Worm (Caenorhabditis elegans): ENCODE data around the gene clc-7.

Gene clc-7

ce11 chrX:5119246-5119645 lies 51.4 kb downstream of the clc-7 start:
- TF ChIP-seq dao-5 (tag; optimal IDR thresholded peaks at IDR 0.05) (no peak), him-1 (tag; optimal IDR thresholded peaks at IDR 0.05) (no peak), W03F9.2 (tag; optimal IDR thresholded peaks at IDR 0.05) (no peak)

- no peak for TF ChIP-seq dao-5 (tag; optimal IDR thresholded peaks at IDR 0.05)
- TF ChIP-seq W03F9.2 (tag; optimal IDR thresholded peaks at IDR 0.05): no peak
- no peak for TF ChIP-seq him-1 (tag; optimal IDR thresholded peaks at IDR 0.05)
Measured at ce11 chrX:5119686-5120085, 51.8 kb downstream of the clc-7 start.

- TF ChIP-seq him-1 (tag; optimal IDR thresholded peaks at IDR 0.05) (no peak), W03F9.2 (tag; optimal IDR thresholded peaks at IDR 0.05) (no peak), dao-5 (tag; optimal IDR thresholded peaks at IDR 0.05) (no peak)
Measured at ce11 chrX:5120196-5120595, 52.3 kb downstream of the clc-7 start.

- no peak for TF ChIP-seq him-1 (tag; optimal IDR thresholded peaks at IDR 0.05)
- TF ChIP-seq W03F9.2 (tag; optimal IDR thresholded peaks at IDR 0.05): no peak
- no peak for TF ChIP-seq dao-5 (tag; optimal IDR thresholded peaks at IDR 0.05)
Measured at ce11 chrX:5120807-5121206, 52.9 kb downstream of the clc-7 start.

ce11 chrX:5121789-5122188 lies 53.9 kb downstream of the clc-7 start:
- TF ChIP-seq W03F9.2 (tag; optimal IDR thresholded peaks at IDR 0.05) (no peak), him-1 (tag; optimal IDR thresholded peaks at IDR 0.05) (peak; percentile 8), dao-5 (tag; optimal IDR thresholded peaks at IDR 0.05) (no peak)

ce11 chrX:5122369-5122768 lies 54.5 kb downstream of the clc-7 start:
- TF ChIP-seq him-1 (tag; optimal IDR thresholded peaks at IDR 0.05) (no peak), dao-5 (tag; optimal IDR thresholded peaks at IDR 0.05) (no peak), W03F9.2 (tag; optimal IDR thresholded peaks at IDR 0.05) (no peak)

- TF ChIP-seq him-1 (tag; optimal IDR thresholded peaks at IDR 0.05) (no peak), W03F9.2 (tag; optimal IDR thresholded peaks at IDR 0.05) (no peak), dao-5 (tag; optimal IDR thresholded peaks at IDR 0.05) (no peak)
Measured at ce11 chrX:5122791-5123414, 55.0 kb downstream of the clc-7 start.
